Worm (Caenorhabditis elegans): ENCODE results near the gene C06E2.9.

DNA sequence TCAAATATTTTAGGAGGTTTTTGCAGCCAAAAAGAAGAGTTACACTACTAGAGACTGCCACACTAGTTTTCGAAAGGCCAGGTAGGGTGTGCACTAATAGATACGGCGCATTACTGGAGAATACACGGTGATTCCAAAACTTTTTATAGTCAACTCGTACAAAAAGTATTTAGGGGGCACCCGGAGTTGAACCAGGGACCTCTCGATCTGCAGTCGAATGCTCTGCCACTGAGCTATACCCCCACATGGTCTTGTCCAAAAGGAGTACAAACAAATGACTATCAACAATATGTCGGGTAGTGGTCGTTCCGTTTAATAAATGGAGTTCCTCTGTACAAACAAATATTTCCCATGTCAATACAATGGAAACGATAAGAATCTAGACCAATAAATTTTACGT is 43.1 kb upstream of the C06E2.9 start:
- TF ChIP-seq R02D3.7 (tag; optimal IDR thresholded peaks at IDR 0.05) = no peak
- TF ChIP-seq fkh-10 (GFP tag; optimal IDR thresholded peaks at IDR 0.05) = no peak
